Worm (Caenorhabditis elegans) whole organism, late embryonic: ENCODE measurements around the gene F35H12.5.

Source experiments
- C08G9.2 ChIP-seq: sonication (generic microtip); optimal IDR thresholded peaks from 2 replicates; lab custom pipeline; 2016; ENCODE audit warnings: mild to moderate bottlenecking, missing genetic modification characterization, moderate library complexity, missing compliant biosample characterization
- C38D4.7 ChIP-seq: fragments of 200-800 bp; sonication (Bioruptor generic); optimal IDR thresholded peaks from 2 replicates; lab custom pipeline; 2018; ENCODE audit warnings: mild to moderate bottlenecking, missing genetic modification characterization, moderate library complexity, missing compliant biosample characterization
- F13H6.1 ChIP-seq: sonication (generic microtip); optimal IDR thresholded peaks from 2 replicates; lab custom pipeline; 2016; ENCODE audit warnings: missing genetic modification characterization, missing compliant biosample characterization
- K09A11.1 ChIP-seq: sonication (generic microtip); optimal IDR thresholded peaks from 2 replicates; lab custom pipeline; 2017; ENCODE audit warnings: antibody characterized with exemption, mild to moderate bottlenecking, missing genetic modification characterization, missing compliant biosample characterization; ENCODE audit not compliant: insufficient read depth
- T23F11.4 ChIP-seq: fragments of 200-800 bp; sonication (Bioruptor generic); optimal IDR thresholded peaks from 2 replicates; lab custom pipeline; 2018; ENCODE audit warnings: mild to moderate bottlenecking, missing genetic modification characterization, missing compliant biosample characterization
- Y22D7AL.16 ChIP-seq: sonication (generic microtip); optimal IDR thresholded peaks from 2 replicates; lab custom pipeline; 2016; ENCODE audit warnings: missing genetic modification characterization, missing compliant biosample characterization
- ceh-18 ChIP-seq: sonication (generic microtip); optimal IDR thresholded peaks from 2 replicates; lab custom pipeline; 2016; ENCODE audit warnings: missing genetic modification characterization, missing compliant biosample characterization
- ceh-19 ChIP-seq: fragments of 200-800 bp; sonication (Bioruptor generic); optimal IDR thresholded peaks from 2 replicates; lab custom pipeline; 2018; ENCODE audit warnings: mild to moderate bottlenecking, missing genetic modification characterization, missing compliant biosample characterization
- ceh-22 ChIP-seq: sonication (generic microtip); optimal IDR thresholded peaks from 2 replicates; lab custom pipeline; 2017; ENCODE audit warnings: missing biosample characterization, missing genetic modification characterization
- ceh-24 ChIP-seq: sonication (generic microtip); optimal IDR thresholded peaks from 2 replicates; lab custom pipeline; 2016; ENCODE audit warnings: mild to moderate bottlenecking, missing genetic modification characterization, missing compliant biosample characterization
- ceh-30 ChIP-seq: fragments of 150-350 bp; optimal IDR thresholded peaks from 2 replicates; lab custom pipeline; 2014; ENCODE audit warnings: missing biosample characterization, missing genetic modification characterization
- ceh-31 ChIP-seq: sonication (generic microtip); optimal IDR thresholded peaks from 2 replicates; lab custom pipeline; 2016; ENCODE audit warnings: missing genetic modification characterization, missing compliant biosample characterization
- ceh-34 ChIP-seq: sonication (generic microtip); optimal IDR thresholded peaks from 2 replicates; lab custom pipeline; 2016; ENCODE audit warnings: mild to moderate bottlenecking, missing genetic modification characterization, missing compliant biosample characterization
- ceh-6 ChIP-seq: fragments of 200-800 bp; sonication (Bioruptor generic); optimal IDR thresholded peaks from 2 replicates; lab custom pipeline; 2018; ENCODE audit warnings: mild to moderate bottlenecking, missing genetic modification characterization, missing compliant biosample characterization
- dmd-4 ChIP-seq: sonication (generic microtip); optimal IDR thresholded peaks from 2 replicates; lab custom pipeline; 2016; ENCODE audit warnings: borderline replicate concordance, missing genetic modification characterization, missing compliant biosample characterization
- elt-2 ChIP-seq: sonication (generic microtip); optimal IDR thresholded peaks from 2 replicates; lab custom pipeline; 2016; ENCODE audit warnings: missing genetic modification reagents, missing genetic modification characterization, missing compliant biosample characterization
- elt-4 ChIP-seq: sonication (generic microtip); optimal IDR thresholded peaks from 2 replicates; lab custom pipeline; 2016; ENCODE audit warnings: missing genetic modification characterization, missing compliant biosample characterization
- ets-4 ChIP-seq: sonication (generic microtip); optimal IDR thresholded peaks from 2 replicates; lab custom pipeline; 2016; ENCODE audit warnings: missing genetic modification characterization, missing compliant biosample characterization
- eyg-1 ChIP-seq: sonication (generic microtip); optimal IDR thresholded peaks from 2 replicates; lab custom pipeline; 2016; ENCODE audit warnings: missing genotype, missing genetic modification characterization, missing compliant biosample characterization
- fax-1 ChIP-seq: sonication (generic microtip); optimal IDR thresholded peaks from 2 replicates; lab custom pipeline; 2016; ENCODE audit warnings: missing genotype, missing genetic modification characterization, missing compliant biosample characterization
- fkh-10 ChIP-seq: fragments of 150-350 bp; optimal IDR thresholded peaks from 2 replicates; lab custom pipeline; 2014; ENCODE audit warnings: missing biosample characterization, missing genetic modification reagents, missing genetic modification characterization
- fkh-6 ChIP-seq: sonication (generic microtip); optimal IDR thresholded peaks from 2 replicates; lab custom pipeline; 2016; ENCODE audit warnings: missing genetic modification characterization, missing compliant biosample characterization
- hlh-30 ChIP-seq: sonication (generic microtip); optimal IDR thresholded peaks from 2 replicates; lab custom pipeline; 2017; ENCODE audit warnings: antibody characterized with exemption, missing genetic modification characterization, missing compliant biosample characterization; ENCODE audit not compliant: insufficient read depth
- hlh-6 ChIP-seq: sonication (generic microtip); optimal IDR thresholded peaks from 2 replicates; lab custom pipeline; 2016; ENCODE audit warnings: missing genotype, missing genetic modification characterization, missing compliant biosample characterization
- hlh-8 ChIP-seq: sonication (generic microtip); optimal IDR thresholded peaks from 2 replicates; lab custom pipeline; 2016; ENCODE audit warnings: missing genotype, missing genetic modification characterization, missing compliant biosample characterization
- lin-11 ChIP-seq: fragments of 200-800 bp; sonication (Bioruptor generic); optimal IDR thresholded peaks from 2 replicates; lab custom pipeline; 2018; ENCODE audit warnings: mild to moderate bottlenecking, missing genetic modification characterization, missing compliant biosample characterization
- madf-2 ChIP-seq: sonication (generic microtip); optimal IDR thresholded peaks from 2 replicates; lab custom pipeline; 2017; ENCODE audit warnings: missing genetic modification characterization, missing compliant biosample characterization
- mec-3 ChIP-seq: sonication (generic microtip); optimal IDR thresholded peaks from 2 replicates; lab custom pipeline; 2016; ENCODE audit warnings: borderline replicate concordance, missing genetic modification characterization, missing compliant biosample characterization
- nfya-1 ChIP-seq: sonication (generic microtip); optimal IDR thresholded peaks from 2 replicates; lab custom pipeline; 2017; ENCODE audit warnings: missing genetic modification characterization, mild to moderate bottlenecking, missing compliant biosample characterization, antibody characterized with exemption, moderate library complexity
- nhr-11 ChIP-seq: fragments of 150-350 bp; optimal IDR thresholded peaks from 2 replicates; lab custom pipeline; 2014; ENCODE audit warnings: missing biosample characterization, missing genetic modification characterization
- nhr-232 ChIP-seq: sonication (generic microtip); optimal IDR thresholded peaks from 2 replicates; lab custom pipeline; 2016; ENCODE audit warnings: missing genetic modification characterization, missing compliant biosample characterization
- npax-4 ChIP-seq: sonication (generic microtip); optimal IDR thresholded peaks from 2 replicates; lab custom pipeline; 2016; ENCODE audit warnings: missing genetic modification characterization, missing compliant biosample characterization
- pag-3 ChIP-seq: sonication (generic microtip); optimal IDR thresholded peaks from 2 replicates; lab custom pipeline; 2016; ENCODE audit warnings: missing compliant biosample characterization, missing genetic modification characterization, borderline replicate concordance
- pat-9 ChIP-seq: fragments of 200-800 bp; sonication (Bioruptor generic); optimal IDR thresholded peaks from 2 replicates; lab custom pipeline; 2018; ENCODE audit warnings: mild to moderate bottlenecking, missing genetic modification characterization, moderate library complexity, missing compliant biosample characterization
- pax-1 ChIP-seq: fragments of 150-350 bp; optimal IDR thresholded peaks from 2 replicates; lab custom pipeline; 2014; ENCODE audit warnings: missing biosample characterization, missing genetic modification characterization
- pha-2 ChIP-seq: sonication (generic microtip); optimal IDR thresholded peaks from 2 replicates; lab custom pipeline; 2017; ENCODE audit warnings: mild to moderate bottlenecking, missing genetic modification characterization, missing compliant biosample characterization
- pha-4 ChIP-seq: fragments of 150-350 bp; optimal IDR thresholded peaks from 2 replicates; lab custom pipeline; 2018; ENCODE audit warnings: missing biosample characterization, missing genetic modification reagents, missing genetic modification characterization
- pros-1 ChIP-seq: fragments of 150-350 bp; optimal IDR thresholded peaks from 2 replicates; lab custom pipeline; 2014; ENCODE audit warnings: missing biosample characterization, missing genetic modification reagents, missing genetic modification characterization
- ref-2 ChIP-seq: sonication (generic microtip); optimal IDR thresholded peaks from 2 replicates; lab custom pipeline; 2016; ENCODE audit warnings: missing genetic modification characterization, missing compliant biosample characterization
- rnt-1 ChIP-seq: sonication (generic microtip); optimal IDR thresholded peaks from 2 replicates; lab custom pipeline; 2016; ENCODE audit warnings: missing genetic modification characterization, missing compliant biosample characterization
- sdc-2 ChIP-seq: sonication (generic microtip); optimal IDR thresholded peaks from 2 replicates; lab custom pipeline; 2016; ENCODE audit warnings: missing genotype, missing genetic modification characterization, missing compliant biosample characterization
- sox-2 ChIP-seq: fragments of 200-800 bp; sonication (Bioruptor generic); IDR thresholded peaks from 2 replicates; pipeline ENCODE4 v1.3.6; 2022; ENCODE audit warnings: missing genetic modification reagents, missing genetic modification characterization, missing compliant biosample characterization
- sox-4 ChIP-seq: sonication (generic microtip); optimal IDR thresholded peaks from 2 replicates; lab custom pipeline; 2017; ENCODE audit warnings: mild to moderate bottlenecking, missing genetic modification characterization, inconsistent platforms, missing compliant biosample characterization
- syd-9 ChIP-seq: sonication (generic microtip); optimal IDR thresholded peaks from 2 replicates; lab custom pipeline; 2016; ENCODE audit warnings: mild to moderate bottlenecking, missing genetic modification characterization, moderate library complexity, missing compliant biosample characterization
- ttx-3 ChIP-seq: sonication (generic microtip); optimal IDR thresholded peaks from 2 replicates; lab custom pipeline; 2016; ENCODE audit warnings: missing genetic modification reagents, missing genetic modification characterization, missing compliant biosample characterization
- unc-3 ChIP-seq, 2 experiments: fragments of 200-800 bp in 1 of 2; sonication (Bioruptor generic) in 1 of 2; sonication (generic microtip) in 1 of 2; conservative IDR thresholded peaks in 1 of 2; optimal IDR thresholded peaks in 1 of 2; 2 replicates each; pipeline versions ENCODE4 v1.3.6 to Lab custom; 2016 to 2022; ENCODE audit warnings: missing compliant biosample characterization in 2 of 2, missing genetic modification characterization in 2 of 2, missing genetic modification reagents in 1 of 2
- unc-42 ChIP-seq: sonication (generic microtip); optimal IDR thresholded peaks from 2 replicates; lab custom pipeline; 2016; ENCODE audit warnings: missing genotype, missing genetic modification characterization, missing compliant biosample characterization
- unc-55 ChIP-seq: sonication (generic microtip); optimal IDR thresholded peaks from 2 replicates; lab custom pipeline; 2017; ENCODE audit warnings: missing biosample characterization, missing genetic modification reagents, missing genetic modification characterization
- unc-86 ChIP-seq: sonication (generic microtip); optimal IDR thresholded peaks from 2 replicates; lab custom pipeline; 2016; ENCODE audit warnings: missing genetic modification characterization, missing compliant biosample characterization
- ztf-16 ChIP-seq: sonication (generic microtip); optimal IDR thresholded peaks from 2 replicates; lab custom pipeline; 2017; ENCODE audit warnings: missing genetic modification characterization, missing compliant biosample characterization

The F35H12.5 gene

DNA sequence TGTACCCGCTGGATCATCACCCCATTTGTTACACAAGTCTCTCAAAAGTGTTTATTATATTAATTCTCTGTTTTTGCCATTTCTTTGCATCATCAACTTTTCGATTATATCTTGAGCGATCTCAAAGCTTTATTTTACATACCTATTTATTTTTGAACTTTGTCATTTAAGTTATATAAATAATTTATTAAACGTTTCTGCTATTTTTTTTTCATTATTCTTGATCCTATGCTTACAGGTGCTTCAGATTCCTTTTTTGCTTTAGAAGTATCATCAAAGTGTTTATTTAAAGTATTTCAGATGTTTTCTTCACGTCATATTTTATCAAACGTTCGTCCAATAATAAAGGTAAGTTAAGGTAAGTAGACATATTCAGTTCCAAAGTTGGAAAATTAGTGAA, at the start of gene F35H12.5:
Gene F35H12.5, plus strand, starts transcription at position 301 of the 400 bp plus-strand sequence.
- no peak for TF ChIP-seq unc-3 (GFP tag; conservative IDR thresholded peaks at IDR 0.05; lab: Robert Waterston, UW)
- TF ChIP-seq unc-3 (tag; optimal IDR thresholded peaks at IDR 0.05; lab: Kevin White, UChicago): no peak
- TF ChIP-seq K09A11.1 (tag; lab: Kevin White, UChicago): no peak
- TF ChIP-seq ceh-24 (tag; lab: Kevin White, UChicago): no peak
- TF ChIP-seq syd-9 (tag; lab: Kevin White, UChicago): no peak
- TF ChIP-seq F13H6.1: no peak
- no peak for TF ChIP-seq ttx-3 (tag; lab: Kevin White, UChicago)
- TF ChIP-seq eyg-1 (tag; lab: Kevin White, UChicago): no peak
- no peak for TF ChIP-seq ceh-6 (GFP tag; lab: Kevin White, UChicago)
- no peak for TF ChIP-seq pat-9
- no peak for TF ChIP-seq ceh-30 (tag; lab: Kevin White, UChicago)
- TF ChIP-seq pha-4 (tag; lab: Kevin White, UChicago): no peak
- TF ChIP-seq madf-2: no peak
- TF ChIP-seq hlh-6 (tag; lab: Kevin White, UChicago): no peak
- TF ChIP-seq fax-1: no peak
- no peak for TF ChIP-seq pag-3 (tag; lab: Kevin White, UChicago)
- TF ChIP-seq fkh-6 (tag; lab: Kevin White, UChicago): no peak

DNA sequence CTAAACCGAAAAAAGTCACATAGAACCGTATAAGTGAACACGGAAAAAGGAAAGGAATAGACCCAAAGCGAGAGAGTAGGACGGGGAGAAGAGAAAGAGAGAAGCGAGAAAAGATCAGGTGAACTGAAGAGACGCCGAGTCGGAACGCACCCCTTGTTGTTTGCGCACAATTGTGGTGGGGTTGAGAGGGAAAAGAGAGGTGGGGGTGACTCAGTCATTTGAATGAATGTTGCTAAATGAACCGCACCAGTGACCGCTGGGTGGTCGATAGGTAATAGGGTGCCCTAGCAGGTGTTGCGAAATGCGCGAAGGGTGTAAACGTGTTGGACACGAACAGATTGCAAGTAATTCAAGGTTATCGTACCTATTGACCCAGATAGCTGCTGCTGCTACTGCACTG, 47.2 kb upstream of the F35H12.5 start, which contains the start of gene lgl-1:
Gene lgl-1, minus strand, starts transcription at position 70 of the 400 bp plus-strand sequence.
- TF ChIP-seq pha-4 (tag; lab: Kevin White, UChicago) (no peak), nfya-1 (peak; percentile 39), C38D4.7 (GFP tag; lab: Kevin White, UChicago) (no peak), elt-4 (tag; lab: Kevin White, UChicago) (no peak), ceh-34 (peak; percentile 63), npax-4 (tag; lab: Kevin White, UChicago) (no peak), unc-42 (tag; lab: Kevin White, UChicago) (peak; percentile 27), ceh-24 (tag; lab: Kevin White, UChicago) (no peak), elt-2 (peak; percentile 14), ref-2 (tag; lab: Kevin White, UChicago) (peak; percentile 69), sox-2 (GFP tag; lab: Robert Waterston, UW) (peak; percentile 37; the same call in 1 of the 2 replicates), T23F11.4 (GFP tag; lab: Kevin White, UChicago) (no peak), ztf-16 (tag; lab: Kevin White, UChicago) (no peak), nhr-232 (no peak), fkh-10 (peak; percentile 4), pag-3 (tag; lab: Kevin White, UChicago) (no peak), Y22D7AL.16 (tag; lab: Kevin White, UChicago) (no peak), sox-4 (tag; lab: Kevin White, UChicago) (no peak), sdc-2 (tag; lab: Kevin White, UChicago) (peak; percentile 75), ets-4 (tag; lab: Kevin White, UChicago) (no peak), dmd-4 (tag; lab: Kevin White, UChicago) (no peak), K09A11.1 (tag; lab: Kevin White, UChicago) (peak; percentile 43), hlh-30 (tag; lab: Kevin White, UChicago) (peak; percentile 9), ceh-31 (tag; lab: Kevin White, UChicago) (peak; percentile 85), unc-55 (peak; percentile 46), hlh-8 (tag; lab: Kevin White, UChicago) (peak; percentile 16), hlh-6 (tag; lab: Kevin White, UChicago) (peak; percentile 22), mec-3 (no peak), ceh-19 (GFP tag; lab: Kevin White, UChicago) (peak; percentile 36), pax-1 (tag; lab: Kevin White, UChicago) (no peak), lin-11 (no peak), pros-1 (peak; percentile 37), rnt-1 (tag; lab: Kevin White, UChicago) (peak; percentile 30), unc-86 (tag; lab: Kevin White, UChicago) (no peak), ceh-18 (tag; lab: Kevin White, UChicago) (no peak), pha-2 (peak; percentile 17), ceh-22 (tag; lab: Kevin White, UChicago) (no peak), fkh-6 (tag; lab: Kevin White, UChicago) (no peak), C08G9.2 (tag; lab: Kevin White, UChicago) (peak; percentile 27), nhr-11 (tag; lab: Kevin White, UChicago) (no peak)
